Fruit fly (Drosophila melanogaster): Measurements from ENCODE around the gene CG16772.

CG16772 gene

dm6 chr2L:19962252-19962729, at the start of gene CG16772, which contains the start of gene CG13965:
TSS of gene CG16772 (plus strand) at chr2L:19962679.
TSS of gene CG13965 (minus strand) at chr2L:19962352.
- TF ChIP-seq cic (GFP tag; optimal IDR thresholded peaks at IDR 0.05) (no peak), pad (GFP tag; optimal IDR thresholded peaks at IDR 0.05) (no peak), Crg-1 (GFP tag; optimal IDR thresholded peaks at IDR 0.05) (no peak), CG33017 (tag; optimal IDR thresholded peaks at IDR 0.05) (no peak), Clk (GFP tag; optimal IDR thresholded peaks at IDR 0.05) (no peak)

- TF ChIP-seq tj (GFP tag; optimal IDR thresholded peaks at IDR 0.05) (no peak), CG7045 (GFP tag; optimal IDR thresholded peaks at IDR 0.05) (no peak)
These were observed 49.1 kb upstream of the CG16772 start, which contains the start of gene TotE for dm6 chr2L:19913416-19913815. TSS of gene TotE (minus strand) at chr2L:19913516.

- TF ChIP-seq CG33017 (tag; optimal IDR thresholded peaks at IDR 0.05) (no peak), CG11617 (GFP tag; optimal IDR thresholded peaks at IDR 0.05) (no peak), tj (GFP tag; optimal IDR thresholded peaks at IDR 0.05) (no peak), Hr96 (GFP tag; optimal IDR thresholded peaks at IDR 0.05) (no peak), bab1 (GFP tag; optimal IDR thresholded peaks at IDR 0.05) (no peak), Clk (GFP tag; optimal IDR thresholded peaks at IDR 0.05) (no peak), pad (GFP tag; optimal IDR thresholded peaks at IDR 0.05) (no peak), ovo (GFP tag; optimal IDR thresholded peaks at IDR 0.05) (no peak), CG7101 (tag; optimal IDR thresholded peaks at IDR 0.05) (no peak), CG12768 (GFP tag; optimal IDR thresholded peaks at IDR 0.05) (no peak), CG5204 (GFP tag; optimal IDR thresholded peaks at IDR 0.05) (no peak), CG1620 (GFP tag; optimal IDR thresholded peaks at IDR 0.05) (no peak), CG7045 (GFP tag; optimal IDR thresholded peaks at IDR 0.05) (no peak)
These were observed 47.3 kb upstream of the CG16772 start for dm6 chr2L:19915195-19915594.

- TF ChIP-seq cnc (optimal IDR thresholded peaks at IDR 0.05) (no peak), CG7101 (tag; optimal IDR thresholded peaks at IDR 0.05) (no peak), bab1 (GFP tag; optimal IDR thresholded peaks at IDR 0.05) (no peak), CG14711 (tag; optimal IDR thresholded peaks at IDR 0.05) (no peak), CG12768 (GFP tag; optimal IDR thresholded peaks at IDR 0.05) (no peak), Mnt (GFP tag; optimal IDR thresholded peaks at IDR 0.05) (no peak), CG33017 (tag; optimal IDR thresholded peaks at IDR 0.05) (no peak), CG7045 (GFP tag; optimal IDR thresholded peaks at IDR 0.05) (no peak), cic (GFP tag; optimal IDR thresholded peaks at IDR 0.05) (no peak), CG5204 (GFP tag; optimal IDR thresholded peaks at IDR 0.05) (no peak), kay (GFP tag; ENCODE audit: borderline replicate concordance) (no peak)
These were observed 45.5 kb upstream of the CG16772 start for dm6 chr2L:19916982-19917381.

- no peak for TF ChIP-seq CG5204 (GFP tag; optimal IDR thresholded peaks at IDR 0.05)
- no peak for TF ChIP-seq Hr96 (GFP tag; optimal IDR thresholded peaks at IDR 0.05)
- no peak for TF ChIP-seq toe (GFP tag; optimal IDR thresholded peaks at IDR 0.05)
- no peak for TF ChIP-seq CG7045 (GFP tag; optimal IDR thresholded peaks at IDR 0.05)
- TF ChIP-seq CG7101 (tag; optimal IDR thresholded peaks at IDR 0.05): no peak
- TF ChIP-seq ovo (GFP tag; optimal IDR thresholded peaks at IDR 0.05): no peak
- TF ChIP-seq Crg-1 (GFP tag; optimal IDR thresholded peaks at IDR 0.05): no peak
- no peak for TF ChIP-seq cnc (optimal IDR thresholded peaks at IDR 0.05)
- no peak for TF ChIP-seq CG11617 (GFP tag; optimal IDR thresholded peaks at IDR 0.05)
- no peak for TF ChIP-seq pad (GFP tag; optimal IDR thresholded peaks at IDR 0.05)
- TF ChIP-seq CG1620 (GFP tag; optimal IDR thresholded peaks at IDR 0.05): no peak
- TF ChIP-seq Mnt (GFP tag; optimal IDR thresholded peaks at IDR 0.05): no peak
- TF ChIP-seq Clk (GFP tag; optimal IDR thresholded peaks at IDR 0.05): no peak
- TF ChIP-seq bab1 (GFP tag; optimal IDR thresholded peaks at IDR 0.05): no peak
- no peak for TF ChIP-seq CG14711 (tag; optimal IDR thresholded peaks at IDR 0.05)
- TF ChIP-seq cic (GFP tag; optimal IDR thresholded peaks at IDR 0.05): no peak
- no peak for TF ChIP-seq kay (GFP tag; ENCODE audit: borderline replicate concordance)
- no peak for TF ChIP-seq CG33017 (tag; optimal IDR thresholded peaks at IDR 0.05)
These were observed 44.6 kb upstream of the CG16772 start for dm6 chr2L:19917860-19918259.

dm6 chr2L:19923786-19924185, 38.7 kb upstream of the CG16772 start:
- TF ChIP-seq pad (GFP tag; optimal IDR thresholded peaks at IDR 0.05) (no peak), CG12768 (GFP tag; optimal IDR thresholded peaks at IDR 0.05) (no peak), CG5204 (GFP tag; optimal IDR thresholded peaks at IDR 0.05) (no peak), CG1620 (GFP tag; optimal IDR thresholded peaks at IDR 0.05) (no peak), cic (GFP tag; optimal IDR thresholded peaks at IDR 0.05) (no peak), Mnt (GFP tag; optimal IDR thresholded peaks at IDR 0.05) (no peak), CG7101 (tag; optimal IDR thresholded peaks at IDR 0.05) (no peak)

dm6 chr2L:19930102-19930501, 32.4 kb upstream of the CG16772 start:
- no peak for TF ChIP-seq CG7045 (GFP tag; optimal IDR thresholded peaks at IDR 0.05)
- TF ChIP-seq ovo (GFP tag; optimal IDR thresholded peaks at IDR 0.05): no peak
- no peak for TF ChIP-seq cic (GFP tag; optimal IDR thresholded peaks at IDR 0.05)
- TF ChIP-seq CG5204 (GFP tag; optimal IDR thresholded peaks at IDR 0.05): no peak
- no peak for TF ChIP-seq cnc (optimal IDR thresholded peaks at IDR 0.05)
- TF ChIP-seq tj (GFP tag; optimal IDR thresholded peaks at IDR 0.05): no peak
- TF ChIP-seq CG33017 (tag; optimal IDR thresholded peaks at IDR 0.05): no peak
- TF ChIP-seq CG14711 (tag; optimal IDR thresholded peaks at IDR 0.05): no peak
- no peak for TF ChIP-seq CG12768 (GFP tag; optimal IDR thresholded peaks at IDR 0.05)
- TF ChIP-seq CG7101 (tag; optimal IDR thresholded peaks at IDR 0.05): no peak
